Worm (Caenorhabditis elegans) whole organism, L3 larva: Measurements from ENCODE around the gene tnt-2.
A peak's percentile ranks its signal among the peaks of the same experiment; 100 is the strongest.

Experiments
- R02D3.7 ChIP-seq: fragments of 150-350 bp; optimal IDR thresholded peaks from 2 replicates; lab custom pipeline; 2014; ENCODE audit warnings: missing biosample characterization, missing genetic modification characterization
- ZK546.5 ChIP-seq: sonication (generic microtip); optimal IDR thresholded peaks from 2 replicates; lab custom pipeline; 2017; ENCODE audit warnings: missing biosample characterization, missing genetic modification characterization
- aly-2 ChIP-seq: fragments of 150-350 bp; optimal IDR thresholded peaks from 2 replicates; lab custom pipeline; 2014; ENCODE audit warnings: missing biosample characterization, missing genetic modification characterization
- ama-1 ChIP-seq: fragments of 150-350 bp; optimal IDR thresholded peaks from 2 replicates; lab custom pipeline; 2018
- ceh-16 ChIP-seq: sonication (generic microtip); optimal IDR thresholded peaks from 2 replicates; lab custom pipeline; 2017; ENCODE audit warnings: missing biosample characterization, missing genetic modification characterization
- ceh-82 ChIP-seq: fragments of 150-350 bp; optimal IDR thresholded peaks from 2 replicates; lab custom pipeline; 2014; ENCODE audit warnings: missing biosample characterization, missing genetic modification characterization
- daf-12 ChIP-seq: fragments of 150-350 bp; optimal IDR thresholded peaks from 2 replicates; lab custom pipeline; 2014; ENCODE audit warnings: missing biosample characterization, missing genetic modification reagents, missing genetic modification characterization
- egl-27 ChIP-seq: sonication (generic microtip); optimal IDR thresholded peaks from 4 replicates; lab custom pipeline; 2017; ENCODE audit warnings: missing biosample characterization, missing genetic modification reagents, missing genetic modification characterization
- egl-5 ChIP-seq: fragments of 150-350 bp; optimal IDR thresholded peaks from 2 replicates; lab custom pipeline; 2017; ENCODE audit warnings: missing biosample characterization, missing genetic modification reagents, missing genetic modification characterization, inconsistent platforms
- elt-1 ChIP-seq: fragments of 150-350 bp; optimal IDR thresholded peaks from 2 replicates; lab custom pipeline; 2014; ENCODE audit warnings: missing biosample characterization, missing genetic modification characterization
- elt-2 ChIP-seq: sonication (generic microtip); optimal IDR thresholded peaks from 2 replicates; lab custom pipeline; 2016; ENCODE audit warnings: missing genetic modification reagents, mild to moderate bottlenecking, missing genetic modification characterization, missing compliant biosample characterization
- elt-3 ChIP-seq, 3 experiments: fragments of 150-350 bp in 1 of 3; sonication (generic microtip) in 2 of 3; optimal IDR thresholded peaks; 2 replicates in 2 of 3; 4 replicates in 1 of 3; lab custom pipeline; 2014 to 2017; ENCODE audit warnings: missing biosample characterization in 3 of 3, missing genetic modification characterization in 3 of 3
- eor-1 ChIP-seq, 2 experiments: fragments of 150-350 bp; optimal IDR thresholded peaks; 2 replicates each; lab custom pipeline; 2014 to 2018; ENCODE audit warnings: missing biosample characterization in 2 of 2, missing genetic modification characterization in 2 of 2
- fkh-2 ChIP-seq: fragments of 150-350 bp; optimal IDR thresholded peaks from 2 replicates; lab custom pipeline; 2014; ENCODE audit warnings: missing biosample characterization, missing genetic modification reagents, missing genetic modification characterization
- hmg-11 ChIP-seq: sonication (generic microtip); optimal IDR thresholded peaks from 2 replicates; lab custom pipeline; 2016; ENCODE audit warnings: missing genetic modification characterization, missing compliant biosample characterization
- jun-1 ChIP-seq: fragments of 150-350 bp; optimal IDR thresholded peaks from 2 replicates; lab custom pipeline; 2014; ENCODE audit warnings: missing biosample characterization, missing genetic modification reagents, missing genetic modification characterization
- lin-39 ChIP-seq: fragments of 150-350 bp; optimal IDR thresholded peaks from 2 replicates; lab custom pipeline; 2018; ENCODE audit warnings: missing biosample characterization, missing genetic modification reagents, missing genetic modification characterization
- mdl-1 ChIP-seq: fragments of 150-350 bp; optimal IDR thresholded peaks from 2 replicates; lab custom pipeline; 2014; ENCODE audit warnings: missing biosample characterization, missing genetic modification characterization
- mml-1 ChIP-seq: fragments of 150-350 bp; sonication (generic microtip); optimal IDR thresholded peaks from 3 replicates; lab custom pipeline; 2014; ENCODE audit warnings: missing biosample characterization, missing genetic modification characterization
- nhr-11 ChIP-seq: fragments of 150-350 bp; optimal IDR thresholded peaks from 2 replicates; lab custom pipeline; 2014; ENCODE audit warnings: missing biosample characterization, missing genetic modification characterization
- nhr-23 ChIP-seq: fragments of 150-350 bp; optimal IDR thresholded peaks from 2 replicates; lab custom pipeline; 2014; ENCODE audit warnings: missing biosample characterization, missing genetic modification reagents, missing genetic modification characterization
- nhr-237 ChIP-seq: fragments of 150-350 bp; optimal IDR thresholded peaks from 2 replicates; lab custom pipeline; 2014; ENCODE audit warnings: missing biosample characterization, missing genetic modification characterization
- nhr-25 ChIP-seq: sonication (generic microtip); optimal IDR thresholded peaks from 2 replicates; lab custom pipeline; 2017; ENCODE audit warnings: missing biosample characterization, missing genetic modification characterization
- nhr-28 ChIP-seq: fragments of 150-350 bp; optimal IDR thresholded peaks from 2 replicates; lab custom pipeline; 2014; ENCODE audit warnings: missing biosample characterization, missing genetic modification characterization
- nhr-43 ChIP-seq: sonication (generic microtip); optimal IDR thresholded peaks from 2 replicates; lab custom pipeline; 2016; ENCODE audit warnings: mild to moderate bottlenecking, missing genetic modification characterization, missing compliant biosample characterization; ENCODE audit not compliant: poor library complexity, severe bottlenecking
- nhr-67 ChIP-seq: fragments of 150-350 bp; optimal IDR thresholded peaks from 2 replicates; lab custom pipeline; 2014; ENCODE audit warnings: missing biosample characterization, missing genetic modification characterization
- nhr-76 ChIP-seq: fragments of 150-350 bp; sonication (generic microtip); optimal IDR thresholded peaks from 5 replicates; lab custom pipeline; 2014; ENCODE audit warnings: missing biosample characterization, missing genetic modification characterization
- nhr-77 ChIP-seq: fragments of 150-350 bp; optimal IDR thresholded peaks from 2 replicates; lab custom pipeline; 2014; ENCODE audit warnings: missing biosample characterization, missing genetic modification characterization
- pha-4 ChIP-seq: fragments of 150-350 bp; optimal IDR thresholded peaks from 2 replicates; lab custom pipeline; 2014; ENCODE audit warnings: missing biosample characterization, missing genetic modification reagents, missing genetic modification characterization
- pqm-1 ChIP-seq: fragments of 150-350 bp; optimal IDR thresholded peaks from 2 replicates; lab custom pipeline; 2017; ENCODE audit warnings: missing biosample characterization, missing genetic modification characterization, inconsistent platforms
- sea-2 ChIP-seq: fragments of 150-350 bp; sonication (generic microtip); optimal IDR thresholded peaks from 4 replicates; lab custom pipeline; 2014; ENCODE audit warnings: missing biosample characterization, missing genetic modification reagents, missing genetic modification characterization
- skn-1 ChIP-seq: fragments of 150-350 bp; optimal IDR thresholded peaks from 2 replicates; lab custom pipeline; 2014; ENCODE audit warnings: missing biosample characterization, missing genetic modification characterization
- snpc-4 ChIP-seq: fragments of 150-350 bp; optimal IDR thresholded peaks from 2 replicates; lab custom pipeline; 2014; ENCODE audit warnings: missing biosample characterization, missing genetic modification characterization
- tbx-2 ChIP-seq: sonication (generic microtip); optimal IDR thresholded peaks from 2 replicates; lab custom pipeline; 2016; ENCODE audit warnings: mild to moderate bottlenecking, missing genetic modification characterization, missing compliant biosample characterization
- unc-39 ChIP-seq: sonication (generic microtip); optimal IDR thresholded peaks from 4 replicates; lab custom pipeline; 2017; ENCODE audit warnings: missing biosample characterization, missing genetic modification characterization
- unc-62 ChIP-seq: fragments of 150-350 bp; sonication (generic microtip); optimal IDR thresholded peaks from 4 replicates; lab custom pipeline; 2014; ENCODE audit warnings: missing biosample characterization, missing genetic modification reagents, missing genetic modification characterization
- zag-1 ChIP-seq: fragments of 150-350 bp; optimal IDR thresholded peaks from 2 replicates; lab custom pipeline; 2014; ENCODE audit warnings: missing biosample characterization, missing genetic modification characterization

Gene tnt-2

DNA sequence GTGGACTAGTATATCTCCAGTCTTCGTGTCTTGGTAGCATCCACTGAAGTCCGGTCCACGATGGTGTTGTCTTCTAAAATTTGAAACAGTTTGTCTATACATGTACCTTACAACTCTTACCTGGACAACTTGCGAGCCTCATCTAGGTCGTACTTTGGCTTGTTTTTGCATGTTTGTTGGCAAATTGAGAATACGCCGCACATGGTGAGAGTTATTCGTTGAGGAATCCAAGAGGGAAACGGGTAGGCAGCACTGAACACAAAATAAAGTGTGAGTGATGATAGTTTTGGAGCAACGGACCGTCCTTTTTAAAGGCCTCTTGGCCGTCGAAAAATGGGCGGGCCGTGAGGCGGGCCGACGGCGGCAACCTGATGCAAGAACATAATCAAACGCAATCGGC is 27.3 kb upstream of the tnt-2 start, which contains the start of gene asns-2:
Gene asns-2 (minus strand): TSS at position 282 of the 400 bp plus-strand sequence.
- TF ChIP-seq elt-3 (tag; optimal IDR thresholded peaks at IDR 0.05; lab: Kevin White, UChicago) (no peak), ama-1 (lab: Kevin White, UChicago) (peak; percentile 68), daf-12 (tag; lab: Kevin White, UChicago) (no peak), jun-1 (tag; lab: Kevin White, UChicago) (no peak), nhr-237 (tag; lab: Kevin White, UChicago) (no peak), skn-1 (tag; lab: Kevin White, UChicago) (no peak), ceh-82 (tag; lab: Kevin White, UChicago) (no peak)

DNA sequence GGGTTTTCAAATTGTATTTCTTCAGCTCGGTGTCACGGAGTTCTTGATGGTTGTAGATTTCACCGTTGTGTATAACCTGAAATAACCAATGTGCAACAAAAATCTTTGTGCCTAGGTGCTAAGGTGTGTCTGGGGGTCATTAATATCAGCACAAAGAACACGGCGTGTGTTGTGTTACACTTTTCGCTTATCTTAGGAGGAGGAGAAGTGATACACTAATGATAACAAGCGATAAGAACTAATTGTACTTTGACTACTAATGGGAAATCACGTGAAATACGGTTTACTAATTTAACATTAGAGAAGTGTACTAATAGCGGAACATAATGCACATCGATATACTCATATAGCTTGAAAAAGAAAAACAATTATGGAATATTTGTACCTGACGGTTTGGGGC is 26.9 kb upstream of the tnt-2 start:
- TF ChIP-seq ama-1 (lab: Kevin White, UChicago) (no peak), elt-1 (tag; lab: Kevin White, UChicago) (no peak), eor-1 (tag; optimal IDR thresholded peaks at IDR 0.05; lab: Kevin White, UChicago) (no peak), nhr-28 (tag; lab: Kevin White, UChicago) (no peak), jun-1 (tag; lab: Kevin White, UChicago) (peak; percentile 74), unc-39 (no peak), sea-2 (no peak), egl-5 (tag; lab: Kevin White, UChicago) (no peak), nhr-23 (tag; lab: Kevin White, UChicago) (peak; percentile 48), ceh-82 (tag; lab: Kevin White, UChicago) (no peak), nhr-25 (tag; lab: Kevin White, UChicago) (peak; percentile 52), egl-27 (no peak), pqm-1 (peak; percentile 97), mdl-1 (tag; lab: Kevin White, UChicago) (no peak), unc-62 (GFP tag; lab: Kevin White, UChicago) (no peak), ceh-16 (tag; lab: Kevin White, UChicago) (no peak), nhr-237 (tag; lab: Kevin White, UChicago) (no peak), hmg-11 (tag; lab: Kevin White, UChicago) (no peak), tbx-2 (tag; lab: Kevin White, UChicago) (no peak), daf-12 (tag; lab: Kevin White, UChicago) (no peak), fkh-2 (no peak), skn-1 (tag; lab: Kevin White, UChicago) (no peak), nhr-43 (tag; lab: Kevin White, UChicago) (peak; percentile 42), nhr-76 (no peak), zag-1 (no peak), nhr-11 (tag; lab: Kevin White, UChicago) (no peak), pha-4 (tag; lab: Kevin White, UChicago) (peak; percentile 74), lin-39 (tag; lab: Kevin White, UChicago) (peak; percentile 48), elt-3 (tag; optimal IDR thresholded peaks at IDR 0.05; lab: Kevin White, UChicago) (peak; percentile 9 to 97 (median 97)), elt-2 (tag; lab: Kevin White, UChicago) (peak; percentile 94)

ce11 chrX:8745524-8745923 is 22.2 kb upstream of the tnt-2 start:
- TF ChIP-seq mml-1 (tag; lab: Kevin White, UChicago) (no peak), eor-1 (tag; optimal IDR thresholded peaks at IDR 0.05; lab: Kevin White, UChicago) (no peak), nhr-67 (tag; lab: Kevin White, UChicago) (no peak), nhr-28 (tag; lab: Kevin White, UChicago) (no peak), nhr-11 (tag; lab: Kevin White, UChicago) (no peak), aly-2 (tag; lab: Kevin White, UChicago) (no peak), ceh-16 (tag; lab: Kevin White, UChicago) (no peak), nhr-77 (no peak), skn-1 (tag; lab: Kevin White, UChicago) (no peak), elt-1 (tag; lab: Kevin White, UChicago) (no peak), sea-2 (no peak), R02D3.7 (tag; lab: Kevin White, UChicago) (no peak), mdl-1 (tag; lab: Kevin White, UChicago) (no peak), nhr-23 (tag; lab: Kevin White, UChicago) (no peak), lin-39 (tag; lab: Kevin White, UChicago) (no peak), snpc-4 (tag; lab: Kevin White, UChicago) (no peak), nhr-43 (tag; lab: Kevin White, UChicago) (no peak), ZK546.5 (tag; lab: Kevin White, UChicago) (no peak)
